Worm (Caenorhabditis elegans) whole organism, L1 larva: ENCODE data around the gene emb-8.

Source experiments
- C04F5.9 ChIP-seq: sonication (generic microtip); optimal IDR thresholded peaks from 2 replicates; lab custom pipeline; 2016; ENCODE audit warnings: missing genetic modification characterization, missing compliant biosample characterization
- C34B4.2 ChIP-seq: sonication (generic microtip); optimal IDR thresholded peaks from 2 replicates; lab custom pipeline; 2017; ENCODE audit warnings: mild to moderate bottlenecking, missing genetic modification characterization, missing compliant biosample characterization
- aha-1 ChIP-seq: fragments of 150-350 bp; optimal IDR thresholded peaks from 2 replicates; lab custom pipeline; 2014; ENCODE audit warnings: missing biosample characterization, missing genetic modification characterization
- aly-2 ChIP-seq: fragments of 150-350 bp; optimal IDR thresholded peaks from 2 replicates; lab custom pipeline; 2014; ENCODE audit warnings: missing biosample characterization, missing genetic modification characterization
- ama-1 ChIP-seq: fragments of 150-350 bp; optimal IDR thresholded peaks from 2 replicates; lab custom pipeline; 2014
- blmp-1 ChIP-seq: fragments of 150-350 bp; optimal IDR thresholded peaks from 2 replicates; lab custom pipeline; 2014; ENCODE audit warnings: missing biosample characterization, missing genetic modification characterization
- ceh-63 ChIP-seq: fragments of 200-800 bp; sonication (Bioruptor generic); optimal IDR thresholded peaks from 2 replicates; lab custom pipeline; 2018; ENCODE audit warnings: mild to moderate bottlenecking, missing genetic modification characterization, missing compliant biosample characterization
- ceh-8 ChIP-seq: fragments of 200-800 bp; sonication (Bioruptor generic); optimal IDR thresholded peaks from 2 replicates; lab custom pipeline; 2018; ENCODE audit warnings: mild to moderate bottlenecking, missing genetic modification characterization, moderate library complexity, missing compliant biosample characterization
- ceh-90 ChIP-seq: sonication (generic microtip); optimal IDR thresholded peaks from 2 replicates; lab custom pipeline; 2016; ENCODE audit warnings: missing genetic modification characterization, missing compliant biosample characterization
- ces-1 ChIP-seq: fragments of 150-350 bp; optimal IDR thresholded peaks from 2 replicates; lab custom pipeline; 2014; ENCODE audit warnings: missing biosample characterization, missing genetic modification reagents, missing genetic modification characterization
- dsc-1 ChIP-seq: sonication (generic microtip); optimal IDR thresholded peaks from 2 replicates; lab custom pipeline; 2016; ENCODE audit warnings: mild to moderate bottlenecking, missing genetic modification characterization, missing compliant biosample characterization
- efl-1 ChIP-seq, 4 experiments: fragments of 150-350 bp; optimal IDR thresholded peaks in 3 of 4; peaks in 1 of 4; 1 replicate in 1 of 4; 2 replicates in 3 of 4; lab custom pipeline; 2014; ENCODE audit warnings: missing biosample characterization in 2 of 4, missing genetic modification characterization in 2 of 4, missing genetic modification reagents in 2 of 4
- egl-13 ChIP-seq: sonication (generic microtip); optimal IDR thresholded peaks from 2 replicates; lab custom pipeline; 2016; ENCODE audit warnings: missing genotype, missing genetic modification reagents, missing genetic modification characterization, missing compliant biosample characterization
- egl-27 ChIP-seq, 2 experiments: fragments of 150-350 bp in 1 of 2; sonication (generic microtip); optimal IDR thresholded peaks; 3 replicates each; lab custom pipeline; 2017 to 2018; ENCODE audit warnings: missing biosample characterization in 2 of 2, missing genetic modification characterization in 2 of 2, missing genetic modification reagents in 2 of 2
- elt-2 ChIP-seq: sonication (generic microtip); optimal IDR thresholded peaks from 2 replicates; lab custom pipeline; 2016; ENCODE audit warnings: missing genetic modification characterization, mild to moderate bottlenecking, inconsistent platforms, missing compliant biosample characterization, missing genetic modification reagents
- ets-5 ChIP-seq: fragments of 200-800 bp; sonication (Bioruptor generic); IDR thresholded peaks from 2 replicates; pipeline ENCODE4 v1.3.6; 2022; ENCODE audit warnings: missing genetic modification characterization, missing compliant biosample characterization
- fkh-10 ChIP-seq: sonication (generic microtip); optimal IDR thresholded peaks from 2 replicates; lab custom pipeline; 2017; ENCODE audit warnings: missing biosample characterization, missing genetic modification reagents, missing genetic modification characterization
- fkh-8 ChIP-seq: sonication (generic microtip); optimal IDR thresholded peaks from 2 replicates; lab custom pipeline; 2016; ENCODE audit warnings: mild to moderate bottlenecking, missing genetic modification characterization, missing compliant biosample characterization
- fos-1 ChIP-seq: fragments of 150-350 bp; optimal IDR thresholded peaks from 2 replicates; lab custom pipeline; 2014; ENCODE audit warnings: missing biosample characterization, missing genetic modification characterization
- irx-1 ChIP-seq: sonication (generic microtip); optimal IDR thresholded peaks from 2 replicates; lab custom pipeline; 2016; ENCODE audit warnings: missing genetic modification characterization, missing compliant biosample characterization
- isw-1 ChIP-seq: fragments of 200-800 bp; sonication (Bioruptor generic); IDR thresholded peaks from 2 replicates; pipeline ENCODE4 v1.3.6; 2022; ENCODE audit warnings: missing genetic modification characterization, missing compliant biosample characterization
- jun-1 ChIP-seq: fragments of 150-350 bp; optimal IDR thresholded peaks from 2 replicates; lab custom pipeline; 2014; ENCODE audit warnings: missing biosample characterization, missing genetic modification reagents, missing genetic modification characterization
- lin-13 ChIP-seq: fragments of 150-350 bp; optimal IDR thresholded peaks from 2 replicates; lab custom pipeline; 2014; ENCODE audit warnings: missing biosample characterization, missing genetic modification reagents, missing genetic modification characterization
- lin-14 ChIP-seq: fragments of 200-800 bp; sonication (Bioruptor generic); optimal IDR thresholded peaks from 2 replicates; lab custom pipeline; 2018; ENCODE audit warnings: mild to moderate bottlenecking, missing genetic modification characterization, moderate library complexity, missing compliant biosample characterization
- lin-35 ChIP-seq, 2 experiments: fragments of 150-350 bp; optimal IDR thresholded peaks; 2 replicates each; lab custom pipeline; 2014; ENCODE audit warnings: missing biosample characterization in 2 of 2, missing genetic modification characterization in 2 of 2, missing genetic modification reagents in 2 of 2
- lin-39 ChIP-seq: fragments of 150-350 bp; optimal IDR thresholded peaks from 2 replicates; lab custom pipeline; 2014; ENCODE audit warnings: missing biosample characterization, missing genetic modification reagents, missing genetic modification characterization
- mdl-1 ChIP-seq, 2 experiments: fragments of 150-350 bp; optimal IDR thresholded peaks; 2 replicates each; lab custom pipeline; 2014 to 2017; ENCODE audit warnings: missing biosample characterization in 2 of 2, missing genetic modification characterization in 2 of 2, inconsistent platforms in 1 of 2
- mef-2 ChIP-seq: fragments of 150-350 bp; optimal IDR thresholded peaks from 2 replicates; lab custom pipeline; 2014; ENCODE audit warnings: missing biosample characterization, missing genetic modification characterization
- nhr-12 ChIP-seq: sonication (generic microtip); optimal IDR thresholded peaks from 2 replicates; lab custom pipeline; 2017; ENCODE audit warnings: missing biosample characterization, missing genetic modification characterization
- nhr-19 ChIP-seq: fragments of 200-800 bp; sonication (Bioruptor generic); conservative IDR thresholded peaks from 2 replicates; pipeline ENCODE4 v1.3.6; 2022; ENCODE audit warnings: missing genetic modification characterization, missing compliant biosample characterization
- nhr-20 ChIP-seq: sonication (generic microtip); optimal IDR thresholded peaks from 2 replicates; lab custom pipeline; 2016; ENCODE audit warnings: mild to moderate bottlenecking, missing genetic modification characterization, missing compliant biosample characterization
- nhr-47 ChIP-seq: sonication (generic microtip); optimal IDR thresholded peaks from 2 replicates; lab custom pipeline; 2016; ENCODE audit warnings: mild to moderate bottlenecking, missing genetic modification characterization, moderate library complexity, missing compliant biosample characterization
- nhr-71 ChIP-seq: sonication (generic microtip); optimal IDR thresholded peaks from 2 replicates; lab custom pipeline; 2016; ENCODE audit warnings: mild to moderate bottlenecking, missing genetic modification characterization, moderate library complexity, missing compliant biosample characterization
- nhr-84 ChIP-seq: sonication (generic microtip); optimal IDR thresholded peaks from 2 replicates; lab custom pipeline; 2017; ENCODE audit warnings: missing biosample characterization, missing genetic modification characterization
- nhr-85 ChIP-seq: sonication (generic microtip); peaks from one replicate; lab custom pipeline; 2016; ENCODE audit warnings: missing genetic modification characterization, inconsistent platforms, missing compliant biosample characterization
- nhr-90 ChIP-seq: sonication (generic microtip); optimal IDR thresholded peaks from 2 replicates; lab custom pipeline; 2016; ENCODE audit warnings: mild to moderate bottlenecking, missing genetic modification characterization, missing compliant biosample characterization; ENCODE audit not compliant: poor library complexity
- pqm-1 ChIP-seq: sonication (generic microtip); optimal IDR thresholded peaks from 3 replicates; lab custom pipeline; 2017; ENCODE audit warnings: missing biosample characterization, missing genetic modification characterization
- rnt-1 ChIP-seq: sonication (generic microtip); optimal IDR thresholded peaks from 2 replicates; lab custom pipeline; 2016; ENCODE audit warnings: mild to moderate bottlenecking, missing genetic modification characterization, moderate library complexity, missing compliant biosample characterization
- skn-1 ChIP-seq: fragments of 150-350 bp; optimal IDR thresholded peaks from 2 replicates; lab custom pipeline; 2014; ENCODE audit warnings: missing biosample characterization, missing genetic modification characterization
- snpc-4 ChIP-seq: fragments of 150-350 bp; optimal IDR thresholded peaks from 2 replicates; lab custom pipeline; 2014; ENCODE audit warnings: missing biosample characterization, missing genetic modification characterization
- snu-23 ChIP-seq: sonication (generic microtip); optimal IDR thresholded peaks from 2 replicates; lab custom pipeline; 2016; ENCODE audit warnings: missing genetic modification characterization, missing compliant biosample characterization
- sox-4 ChIP-seq: sonication (generic microtip); optimal IDR thresholded peaks from 2 replicates; lab custom pipeline; 2016; ENCODE audit warnings: missing genetic modification characterization, missing compliant biosample characterization
- sup-37 ChIP-seq: fragments of 200-800 bp; sonication (Bioruptor generic); optimal IDR thresholded peaks from 2 replicates; lab custom pipeline; 2018; ENCODE audit warnings: mild to moderate bottlenecking, missing genetic modification characterization, missing compliant biosample characterization
- tbx-2 ChIP-seq: sonication (generic microtip); optimal IDR thresholded peaks from 2 replicates; lab custom pipeline; 2016; ENCODE audit warnings: missing genetic modification characterization, missing compliant biosample characterization
- unc-130 ChIP-seq: fragments of 150-350 bp; optimal IDR thresholded peaks from 2 replicates; lab custom pipeline; 2017; ENCODE audit warnings: missing biosample characterization, missing genetic modification characterization, inconsistent platforms
- unc-30 ChIP-seq: sonication (generic microtip); optimal IDR thresholded peaks from 2 replicates; lab custom pipeline; 2017; ENCODE audit warnings: missing biosample characterization, missing genetic modification characterization
- unc-62 ChIP-seq: fragments of 150-350 bp; optimal IDR thresholded peaks from 2 replicates; lab custom pipeline; 2014; ENCODE audit warnings: missing biosample characterization, missing genetic modification reagents, missing genetic modification characterization
- unc-86 ChIP-seq: sonication (generic microtip); optimal IDR thresholded peaks from 2 replicates; lab custom pipeline; 2016; ENCODE audit warnings: missing genetic modification characterization, missing compliant biosample characterization
- xbp-1 ChIP-seq: sonication (generic microtip); optimal IDR thresholded peaks from 2 replicates; lab custom pipeline; 2016; ENCODE audit warnings: missing genetic modification characterization, missing compliant biosample characterization

The emb-8 gene

ce11 chrIII:5228839-5229238 lies 29.4 kb upstream of the emb-8 start:
- TF ChIP-seq xbp-1 (tag; lab: Kevin White, UChicago) (no peak), ama-1 (lab: Kevin White, UChicago) (peak; percentile 20), jun-1 (tag; lab: Kevin White, UChicago) (no peak), efl-1 (optimal IDR thresholded peaks at IDR 0.05; lab: Kevin White, UChicago) (no peak), efl-1 (GFP tag; optimal IDR thresholded peaks at IDR 0.05 in 1 of 2; lab: Kevin White, UChicago) (peak in 1 of 2 experiments; percentile 90), fkh-10 (GFP tag; lab: Kevin White, UChicago) (no peak), snpc-4 (no peak)
- TF ChIP-seq, all 84 proteins: peak for 2

ce11 chrIII:5227831-5228467 lies 28.5 kb upstream of the emb-8 start, which contains the start of the genes C34E10.12, C34E10.10 and atp-2:
C34E10.12 (minus strand) TSS chrIII:5227881.
C34E10.10 (minus strand) TSS chrIII:5227884.
atp-2 (plus strand) TSS chrIII:5228417.
- peak; percentile 86 to 90 for TF ChIP-seq lin-35 (GFP tag; optimal IDR thresholded peaks at IDR 0.05; lab: Kevin White, UChicago)
- no peak for TF ChIP-seq unc-30
- peak; percentile 2 for TF ChIP-seq lin-39 (tag; lab: Kevin White, UChicago)
- peak in 1 of 2 experiments; percentile 66 for TF ChIP-seq mdl-1 (tag; optimal IDR thresholded peaks at IDR 0.05; lab: Kevin White, UChicago)
- peak; percentile 73 for TF ChIP-seq jun-1 (tag; lab: Kevin White, UChicago)
- peak; percentile 95 for TF ChIP-seq snu-23 (GFP tag; lab: Kevin White, UChicago)
- peak; percentile 72 for TF ChIP-seq dsc-1 (tag; lab: Kevin White, UChicago)
- TF ChIP-seq nhr-84 (tag; lab: Kevin White, UChicago): no peak
- peak; percentile 94 for TF ChIP-seq nhr-20 (tag; lab: Kevin White, UChicago)
- peak; percentile 64 for TF ChIP-seq irx-1 (tag; lab: Kevin White, UChicago)
- peak; percentile 68 for TF ChIP-seq egl-13 (tag; lab: Kevin White, UChicago)
- TF ChIP-seq aha-1 (tag; lab: Kevin White, UChicago): peak; percentile 59
- TF ChIP-seq pqm-1 (tag; lab: Kevin White, UChicago): no peak
- TF ChIP-seq ceh-63 (GFP tag; lab: Kevin White, UChicago): no peak
- peak; percentile 93 for TF ChIP-seq nhr-85 (tag; lab: Kevin White, UChicago)
- TF ChIP-seq ets-5: no peak
- peak; percentile 70 for TF ChIP-seq aly-2
- TF ChIP-seq blmp-1 (tag; lab: Kevin White, UChicago): peak; percentile 59
- peak; percentile 93 for TF ChIP-seq nhr-71 (tag; lab: Kevin White, UChicago)
- peak; percentile 76 for TF ChIP-seq mef-2 (tag; lab: Kevin White, UChicago)
- TF ChIP-seq isw-1 (GFP tag; lab: Robert Waterston, UW): peak; percentile 90
- TF ChIP-seq efl-1 (optimal IDR thresholded peaks at IDR 0.05; lab: Kevin White, UChicago): peak; percentile 86 to 88
- TF ChIP-seq efl-1 (GFP tag; optimal IDR thresholded peaks at IDR 0.05 in 1 of 2; lab: Kevin White, UChicago): peak; percentile 79 to 97
- TF ChIP-seq nhr-12 (tag; lab: Kevin White, UChicago): no peak
- TF ChIP-seq ces-1 (GFP tag; lab: Kevin White, UChicago): no peak
- TF ChIP-seq C04F5.9 (tag; lab: Kevin White, UChicago): peak; percentile 61
- TF ChIP-seq rnt-1 (tag; lab: Kevin White, UChicago): peak; percentile 90
- TF ChIP-seq ceh-90 (tag; lab: Kevin White, UChicago): peak; percentile 31
- no peak for TF ChIP-seq unc-62 (GFP tag; lab: Kevin White, UChicago)
- TF ChIP-seq egl-27 (tag; optimal IDR thresholded peaks at IDR 0.05; lab: Kevin White, UChicago): no peak
- TF ChIP-seq xbp-1 (tag; lab: Kevin White, UChicago): peak; percentile 88
- TF ChIP-seq fkh-8 (tag; lab: Kevin White, UChicago): peak; percentile 85
- peak; percentile 46 for TF ChIP-seq snpc-4
- TF ChIP-seq nhr-47 (tag; lab: Kevin White, UChicago): peak; percentile 89
- TF ChIP-seq lin-13 (GFP tag; lab: Kevin White, UChicago): peak; percentile 84
- TF ChIP-seq sup-37: no peak
- TF ChIP-seq nhr-19 (GFP tag; lab: Robert Waterston, UW): peak; percentile 87
- no peak for TF ChIP-seq ama-1 (lab: Kevin White, UChicago)
- TF ChIP-seq lin-14 (GFP tag; lab: Kevin White, UChicago): peak; percentile 90
- no peak for TF ChIP-seq elt-2 (tag; lab: Kevin White, UChicago)
- TF ChIP-seq ceh-8 (GFP tag; lab: Kevin White, UChicago): peak; percentile 59
- TF ChIP-seq tbx-2 (tag; lab: Kevin White, UChicago): peak; percentile 79
- peak; percentile 85 for TF ChIP-seq nhr-90 (tag; lab: Kevin White, UChicago)
- TF ChIP-seq fkh-10 (GFP tag; lab: Kevin White, UChicago): peak; percentile 60
- peak; percentile 84 for TF ChIP-seq unc-86
- peak; percentile 48 for TF ChIP-seq sox-4 (tag; lab: Kevin White, UChicago)
- peak; percentile 99 for TF ChIP-seq C34B4.2 (tag; lab: Kevin White, UChicago)
- TF ChIP-seq skn-1 (tag; lab: Kevin White, UChicago): peak; percentile 96
- TF ChIP-seq fos-1 (tag; lab: Kevin White, UChicago): peak; percentile 65
- peak; percentile 87 for TF ChIP-seq unc-130 (tag; lab: Kevin White, UChicago)
